Fruit fly (Drosophila melanogaster): Measurements from ENCODE around the gene GstD11.

DNA sequence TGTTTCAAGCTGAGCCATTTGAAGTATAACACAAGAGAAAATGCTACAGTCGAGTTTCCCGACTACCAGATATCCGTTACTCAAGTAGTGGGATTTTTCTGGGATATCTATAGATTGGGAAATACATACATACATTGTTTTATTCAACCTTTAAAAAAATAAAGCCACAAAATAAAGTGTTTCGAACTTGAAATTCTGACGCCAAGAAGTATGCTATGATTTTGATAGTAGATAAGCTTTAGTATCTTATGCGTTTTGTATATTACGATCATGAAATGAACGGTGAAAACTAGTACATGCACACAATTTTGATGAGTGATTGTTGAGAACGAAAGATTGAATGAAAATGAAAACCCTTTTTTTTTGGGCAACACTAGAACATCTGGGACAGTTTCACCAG is 19.6 kb upstream of the GstD11 start:
- TF ChIP-seq Hr83 (GFP tag; optimal IDR thresholded peaks at IDR 0.05; ENCODE audit: poor library complexity, severe bottlenecking), result no peak
- TF ChIP-seq Myc (optimal IDR thresholded peaks at IDR 0.05), result no peak
- TF ChIP-seq ey (GFP tag; optimal IDR thresholded peaks at IDR 0.05), result no peak
- no peak for TF ChIP-seq psq (GFP tag; optimal IDR thresholded peaks at IDR 0.05)
- TF ChIP-seq usp (GFP tag; optimal IDR thresholded peaks at IDR 0.05), result no peak
- no peak for TF ChIP-seq dmrt93B (GFP tag; optimal IDR thresholded peaks at IDR 0.05)
- no peak for TF ChIP-seq CG32264 (GFP tag; optimal IDR thresholded peaks at IDR 0.05)
- TF ChIP-seq Vsx2 (GFP tag; optimal IDR thresholded peaks at IDR 0.05; ENCODE audit: partially characterized antibody), result no peak

Data from whole organism, wandering third instar larva.